Worm (Caenorhabditis elegans): ENCODE measurements around the gene C23G10.5.

- TF ChIP-seq W03F9.2 (tag; optimal IDR thresholded peaks at IDR 0.05): no peak
- TF ChIP-seq him-1 (tag; optimal IDR thresholded peaks at IDR 0.05): no peak
- no peak for TF ChIP-seq dao-5 (tag; optimal IDR thresholded peaks at IDR 0.05)
Measured at ce11 chrIII:6145896-6146295, 45.0 kb upstream of the C23G10.5 start, which contains the start of gene Y42G9A.3.
